Worm (Caenorhabditis elegans): Measurements from ENCODE around the gene K12H6.8.

Gene K12H6.8

ce11 chrII:2858851-2859250 lies 31.2 kb downstream of the K12H6.8 start:
- TF ChIP-seq set-16 (GFP tag; IDR thresholded peaks at IDR 0.05) (no peak), mxl-3 (GFP tag; optimal IDR thresholded peaks at IDR 0.05) (no peak), nhr-28 (tag; optimal IDR thresholded peaks at IDR 0.05) (peak; percentile 57), nhr-77 (tag; optimal IDR thresholded peaks at IDR 0.05) (no peak), egl-27 (tag; optimal IDR thresholded peaks at IDR 0.05) (no peak), hlh-30 (tag; optimal IDR thresholded peaks at IDR 0.05; ENCODE audit: insufficient read depth) (peak; percentile 17), fos-1 (tag; optimal IDR thresholded peaks at IDR 0.05) (no peak), hlh-11 (tag; optimal IDR thresholded peaks at IDR 0.05) (no peak)

- no peak for TF ChIP-seq gei-8 (GFP tag; optimal IDR thresholded peaks at IDR 0.05)
- TF ChIP-seq jun-1 (tag; optimal IDR thresholded peaks at IDR 0.05): no peak
- no peak for TF ChIP-seq nhr-77 (tag; optimal IDR thresholded peaks at IDR 0.05)
- TF ChIP-seq madf-9 (GFP tag; conservative IDR thresholded peaks at IDR 0.05): no peak
- TF ChIP-seq unc-39 (tag; optimal IDR thresholded peaks at IDR 0.05): no peak
- no peak for TF ChIP-seq Y48G9A.11 (GFP tag; IDR thresholded peaks at IDR 0.05)
- no peak for TF ChIP-seq egl-43 (GFP tag; IDR thresholded peaks at IDR 0.05)
- no peak for TF ChIP-seq lir-3 (tag; optimal IDR thresholded peaks at IDR 0.05)
- no peak for TF ChIP-seq nhr-41 (GFP tag; IDR thresholded peaks at IDR 0.05)
- no peak for TF ChIP-seq zfp-3 (GFP tag; conservative IDR thresholded peaks at IDR 0.05)
These were observed 31.6 kb downstream of the K12H6.8 start for ce11 chrII:2859315-2859714.

DNA sequence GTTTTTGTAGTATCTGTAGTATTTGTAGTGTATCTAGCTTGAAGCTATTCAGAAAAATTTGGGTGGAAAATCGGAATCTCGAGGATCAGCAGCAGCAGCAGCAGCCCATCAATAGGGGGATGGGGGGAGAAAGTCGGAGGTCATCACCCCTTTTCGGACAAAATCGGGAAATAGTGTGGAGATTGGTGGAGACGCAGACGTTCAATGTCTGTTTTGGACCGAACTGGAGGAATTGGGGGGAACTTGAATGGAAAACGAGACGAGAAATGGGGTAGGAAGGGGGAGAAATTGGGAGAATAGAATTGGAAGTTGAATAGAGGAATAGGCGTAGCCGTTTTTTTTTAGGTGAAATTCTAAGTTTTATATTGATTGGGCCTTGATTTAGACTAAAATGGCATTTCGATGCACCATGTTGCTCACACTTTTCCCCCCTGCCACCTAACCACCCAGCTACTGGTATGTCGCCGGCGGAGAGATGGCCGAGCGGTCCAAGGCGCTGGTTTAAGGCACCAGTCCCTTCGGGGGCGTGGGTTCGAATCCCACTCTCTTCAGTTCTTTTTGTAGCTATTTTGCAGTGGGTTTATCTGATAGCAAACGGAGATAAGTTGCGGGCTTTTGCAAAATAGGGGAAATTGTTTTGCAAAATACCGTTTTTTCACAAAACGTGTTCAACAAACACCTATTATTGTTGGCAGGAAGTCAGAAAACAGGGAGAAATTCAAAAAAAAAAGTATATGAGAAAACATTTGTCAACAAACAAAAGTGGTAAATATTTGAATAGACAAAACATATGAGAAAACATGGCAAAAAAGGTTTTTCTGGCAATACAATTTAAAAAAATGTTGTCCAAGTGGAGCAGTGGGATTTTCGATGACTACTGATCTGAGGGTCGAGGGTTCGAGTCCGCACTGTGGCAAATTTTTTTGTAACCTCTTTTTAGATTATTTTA lies 32.5 kb downstream of the K12H6.8 start:
- no peak for TF ChIP-seq dpl-1 (GFP tag; optimal IDR thresholded peaks at IDR 0.05)
- TF ChIP-seq unc-130 (GFP tag; optimal IDR thresholded peaks at IDR 0.05): no peak
- TF ChIP-seq skn-1 (tag; optimal IDR thresholded peaks at IDR 0.05): no peak
- TF ChIP-seq nhr-111 (GFP tag; optimal IDR thresholded peaks at IDR 0.05): peak; percentile 3
- 0 out of 4 replicates have a peak, but pooled peaks have one; percentile 37 to 53 for TF ChIP-seq madf-5 (GFP tag; IDR thresholded peaks at IDR 0.05)
- TF ChIP-seq F26F4.8 (GFP tag; conservative IDR thresholded peaks at IDR 0.05): peak; percentile 53; the same call in 1 of the 2 replicates
- TF ChIP-seq rbr-2 (tag; optimal IDR thresholded peaks at IDR 0.05): no peak
- TF ChIP-seq lim-7 (GFP tag; IDR thresholded peaks at IDR 0.05): peak; percentile 83
- peak; percentile 25; the same call in 1 of the 2 replicates for TF ChIP-seq mdt-29 (GFP tag; IDR thresholded peaks at IDR 0.05)
- peak; percentile 66 for TF ChIP-seq lin-38 (GFP tag; IDR thresholded peaks at IDR 0.05)
- TF ChIP-seq daf-16 (GFP tag; optimal IDR thresholded peaks at IDR 0.05): peak in 1 of 2 experiments; percentile 26
- peak; percentile 2 for TF ChIP-seq daf-16 (tag; optimal IDR thresholded peaks at IDR 0.05)
- peak; percentile 31 for TF ChIP-seq dmd-6 (GFP tag; IDR thresholded peaks at IDR 0.05)
- no peak for TF ChIP-seq ZK546.5 (tag; optimal IDR thresholded peaks at IDR 0.05)
- 0 out of 2 replicates have a peak, but pooled peaks have one; percentile 37 for TF ChIP-seq lin-1 (GFP tag; IDR thresholded peaks at IDR 0.05)
- peak; percentile 29 for TF ChIP-seq nhr-28 (tag; optimal IDR thresholded peaks at IDR 0.05)
- TF ChIP-seq unc-39 (tag; optimal IDR thresholded peaks at IDR 0.05): no peak
- peak; percentile 65; the same call in 1 of the 2 replicates for TF ChIP-seq pha-4 (GFP tag; IDR thresholded peaks at IDR 0.05)
- no peak for TF ChIP-seq pha-4 (tag; optimal IDR thresholded peaks at IDR 0.05)
- TF ChIP-seq vab-7 (GFP tag; IDR thresholded peaks at IDR 0.05): peak; percentile 65
- peak; percentile 67 for TF ChIP-seq arid-1 (GFP tag; conservative IDR thresholded peaks at IDR 0.05)
- TF ChIP-seq tra-1 (GFP tag; IDR thresholded peaks at IDR 0.05): 0 out of 2 replicates have a peak, but pooled peaks have one; percentile 40
- TF ChIP-seq ces-1 (GFP tag; optimal IDR thresholded peaks at IDR 0.05): no peak
- TF ChIP-seq gei-8 (GFP tag; optimal IDR thresholded peaks at IDR 0.05): peak; percentile 31
- peak; percentile 36 for TF ChIP-seq nhr-102 (tag; optimal IDR thresholded peaks at IDR 0.05)
- peak; percentile 54 for TF ChIP-seq set-16 (GFP tag; IDR thresholded peaks at IDR 0.05)
- 0 out of 2 replicates have a peak, but pooled peaks have one; percentile 4 for TF ChIP-seq madf-9 (GFP tag; conservative IDR thresholded peaks at IDR 0.05)
- peak; percentile 79; the same call in 1 of the 2 replicates for TF ChIP-seq dmd-8 (GFP tag; IDR thresholded peaks at IDR 0.05)
- TF ChIP-seq mes-2 (tag; optimal IDR thresholded peaks at IDR 0.05; ENCODE audit: poor library complexity, severe bottlenecking): peak; percentile 5
- peak in 1 of 2 experiments; percentile 42 for TF ChIP-seq unc-62 (GFP tag; optimal IDR thresholded peaks at IDR 0.05 in 1 of 2)
- no peak for TF ChIP-seq unc-62 (tag; optimal IDR thresholded peaks at IDR 0.05)
- TF ChIP-seq Y48G9A.11 (GFP tag; IDR thresholded peaks at IDR 0.05): no peak
- no peak for TF ChIP-seq hlh-30 (tag; optimal IDR thresholded peaks at IDR 0.05; ENCODE audit: insufficient read depth)
- 0 out of 2 replicates have a peak, but pooled peaks have one; percentile 65 for TF ChIP-seq Y105C5A.15 (GFP tag; IDR thresholded peaks at IDR 0.05)

Data from whole organism, L4 larva.